Comparison of ENCODE assay signal across 3 worm cellular contexts in the genomic region with DNA sequence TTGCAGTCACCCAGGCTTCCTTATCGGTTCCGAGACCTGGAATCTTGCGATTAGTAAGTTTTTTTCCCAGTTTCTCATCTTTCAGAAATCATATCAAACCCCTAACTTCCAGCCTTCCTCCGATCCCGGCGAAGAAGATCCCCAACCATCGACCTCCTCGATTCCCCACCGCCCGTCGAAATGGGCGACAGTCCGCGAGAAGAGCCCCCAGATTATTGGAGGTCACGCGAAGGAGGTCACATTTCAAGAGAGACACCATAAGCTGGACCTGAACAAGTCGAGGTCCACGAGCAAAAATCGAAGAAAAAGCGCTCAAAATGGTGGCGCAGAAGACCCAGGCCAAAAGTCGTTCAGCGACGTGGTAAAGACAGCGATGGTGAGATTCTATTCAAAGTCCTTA.
TF ChIP-seq lines count a peak whose summit lies in the region.

No protein-coding gene starts in this region.

TF ChIP-seq in whole organism, L1 larva, 84 proteins besides CTCF, POLR2A, EP300 and RAD21:
- TF ChIP-seq nhr-20 (tag; optimal IDR thresholded peaks at IDR 0.05; lab: Kevin White, UChicago): no peak
- TF ChIP-seq lin-35 (GFP tag; optimal IDR thresholded peaks at IDR 0.05; lab: Kevin White, UChicago): no peak
- TF ChIP-seq ztf-11 (tag; optimal IDR thresholded peaks at IDR 0.05; lab: Kevin White, UChicago): no peak
- peak; percentile 49 for TF ChIP-seq nhr-85 (tag; lab: Kevin White, UChicago)
- no peak for TF ChIP-seq ceh-88 (GFP tag; IDR thresholded peaks at IDR 0.05; lab: Robert Waterston, UW)
- TF ChIP-seq swsn-7 (tag; optimal IDR thresholded peaks at IDR 0.05; lab: Kevin White, UChicago): no peak
- no peak for TF ChIP-seq mdl-1 (tag; optimal IDR thresholded peaks at IDR 0.05; lab: Kevin White, UChicago)
- TF ChIP-seq mab-9 (GFP tag; IDR thresholded peaks at IDR 0.05; lab: Robert Waterston, UW): no peak
TF ChIP-seq in whole organism, L1 larva: peak in this region for 1.

TF ChIP-seq in whole organism, L4 larva, 104 proteins besides CTCF, POLR2A, EP300 and RAD21:
- TF ChIP-seq mdt-29 (GFP tag; IDR thresholded peaks at IDR 0.05; lab: Robert Waterston, UW) (no peak), unc-62 (GFP tag; optimal IDR thresholded peaks at IDR 0.05 in 1 of 2; lab: Kevin White, UChicago) (peak in 1 of 2 experiments; percentile 19), unc-62 (tag; optimal IDR thresholded peaks at IDR 0.05; lab: Kevin White, UChicago) (no peak), set-16 (GFP tag; IDR thresholded peaks at IDR 0.05; lab: Robert Waterston, UW) (peak; percentile 55; the same call in 1 of the 2 replicates)

TF ChIP-seq in whole organism, young adult, 124 proteins besides CTCF, POLR2A, EP300 and RAD21:
- TF ChIP-seq B0035.1 (tag; optimal IDR thresholded peaks at IDR 0.05; lab: Kevin White, UChicago) (no peak), zfh-2 (GFP tag; conservative IDR thresholded peaks at IDR 0.05; lab: Robert Waterston, UW) (peak; percentile 56)
TF ChIP-seq in whole organism, young adult: peak in this region for 1.
